Fruit fly (Drosophila melanogaster): ENCODE data around the gene Brd.

DNA sequence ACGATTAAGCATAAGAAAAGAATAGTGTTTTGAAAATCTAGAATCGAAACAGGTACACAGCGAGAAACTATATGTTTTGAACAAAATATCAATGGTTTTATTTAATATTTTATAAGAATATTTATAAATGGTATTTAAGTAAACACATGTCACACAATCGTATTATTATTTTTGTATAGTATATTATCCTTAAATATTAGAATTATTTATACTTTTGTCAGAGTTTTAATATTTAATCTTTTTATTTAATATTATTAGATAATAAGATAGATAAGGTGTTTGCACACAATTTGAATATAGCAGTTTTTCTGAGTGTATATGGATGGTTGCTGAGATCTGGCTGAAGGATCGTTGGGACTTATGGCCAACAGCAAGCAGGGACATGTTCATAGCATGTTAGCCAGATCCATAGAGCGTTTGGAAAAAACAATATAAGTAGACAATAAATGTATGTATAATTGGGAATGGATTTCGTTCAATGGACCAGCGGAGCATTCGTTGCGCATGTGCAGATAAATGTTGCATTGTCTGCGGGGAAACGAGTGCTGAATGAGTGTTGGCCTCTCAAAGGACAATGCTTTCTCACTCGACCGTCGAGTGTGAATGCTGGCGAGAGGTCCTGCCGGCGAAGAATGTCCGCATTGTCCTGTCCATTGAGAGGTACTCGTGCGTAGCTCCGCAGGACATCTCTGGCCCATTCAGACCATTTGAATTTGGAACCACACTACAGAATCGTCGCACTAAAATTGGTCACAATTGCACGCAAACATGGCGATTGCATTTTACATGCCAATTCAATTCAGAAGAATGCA, 19.4 kb upstream of the Brd start:
- no peak for TF ChIP-seq brk (GFP tag; optimal IDR thresholded peaks at IDR 0.05)
- TF ChIP-seq psq (GFP tag; optimal IDR thresholded peaks at IDR 0.05): no peak
- no peak for TF ChIP-seq lola (GFP tag; optimal IDR thresholded peaks at IDR 0.05)
- no peak for TF ChIP-seq usp (GFP tag; optimal IDR thresholded peaks at IDR 0.05)
